Worm (Caenorhabditis elegans) whole organism, L3 larva: ENCODE data around the gene inx-18.

Experiments used
- mdl-1 ChIP-seq: fragments of 150-350 bp; optimal IDR thresholded peaks from 2 replicates; lab custom pipeline; 2014; ENCODE audit warnings: missing biosample characterization, missing genetic modification characterization
- mml-1 ChIP-seq: fragments of 150-350 bp; sonication (generic microtip); optimal IDR thresholded peaks from 3 replicates; lab custom pipeline; 2014; ENCODE audit warnings: missing biosample characterization, missing genetic modification characterization
- nfya-1 ChIP-seq: sonication (generic microtip); optimal IDR thresholded peaks from 2 replicates; lab custom pipeline; 2017; ENCODE audit warnings: missing genetic modification characterization, mild to moderate bottlenecking, missing compliant biosample characterization, antibody characterized with exemption, moderate library complexity; ENCODE audit not compliant: insufficient read depth
- nhr-77 ChIP-seq: fragments of 150-350 bp; optimal IDR thresholded peaks from 2 replicates; lab custom pipeline; 2014; ENCODE audit warnings: missing biosample characterization, missing genetic modification characterization

ce11 chrIV:560780-561179, 45.4 kb upstream of the inx-18 start:
- TF ChIP-seq mdl-1 (tag; lab: Kevin White, UChicago): no peak
- no peak for TF ChIP-seq mml-1
- TF ChIP-seq nhr-77: no peak
- no peak for TF ChIP-seq nfya-1 (tag; lab: Kevin White, UChicago)
